Fruit fly (Drosophila melanogaster) whole organism, pupa: Measurements from ENCODE around the gene Uba4.
A peak's percentile ranks its signal among the peaks of the same experiment; 100 is the strongest.

Source experiments
- CG10348 ChIP-seq: fragments of 200-800 bp; sonication (Bioruptor generic); IDR thresholded peaks from 2 replicates; pipeline ENCODE4 v1.3.6; 2022; ENCODE audit warnings: missing biosample characterization, missing genetic modification characterization
- CG12605 ChIP-seq: fragments of 200-800 bp; sonication (Bioruptor generic); IDR thresholded peaks from 2 replicates; pipeline ENCODE4 v1.3.6; 2022; ENCODE audit warnings: missing biosample characterization, missing genetic modification characterization
- CG13204 ChIP-seq: fragments of 200-800 bp; sonication (Bioruptor generic); optimal IDR thresholded peaks from 2 replicates; lab custom pipeline; 2018; ENCODE audit warnings: missing biosample characterization, mild to moderate bottlenecking, missing genetic modification characterization, moderate library complexity
- CG14655 ChIP-seq: fragments of 200-800 bp; sonication (Bioruptor generic); optimal IDR thresholded peaks from 3 replicates; lab custom pipeline; 2017; ENCODE audit warnings: mild to moderate bottlenecking, missing biosample characterization, missing genetic modification reagents, missing genetic modification characterization
- CG15710 ChIP-seq: fragments of 200-800 bp; sonication (Bioruptor generic); optimal IDR thresholded peaks from 2 replicates; lab custom pipeline; 2018; ENCODE audit warnings: missing biosample characterization, mild to moderate bottlenecking, missing genetic modification characterization, moderate library complexity
- CG17806 ChIP-seq: fragments of 200-800 bp; sonication (Bioruptor generic); optimal IDR thresholded peaks from 2 replicates; lab custom pipeline; 2018; ENCODE audit warnings: missing biosample characterization, mild to moderate bottlenecking, missing genetic modification characterization, moderate library complexity
- CG32121 ChIP-seq: fragments of 200-800 bp; sonication (Bioruptor generic); IDR thresholded peaks from 2 replicates; pipeline ENCODE4 v1.3.6; 2022; ENCODE audit warnings: missing biosample characterization, missing genetic modification characterization
- CG34367 ChIP-seq: fragments of 200-800 bp; sonication (Bioruptor generic); optimal IDR thresholded peaks from 2 replicates; lab custom pipeline; 2018; ENCODE audit warnings: missing biosample characterization, mild to moderate bottlenecking, missing genetic modification characterization
- CG4496 ChIP-seq: fragments of 200-800 bp; sonication (Bioruptor generic); IDR thresholded peaks from 3 replicates; pipeline ENCODE4 v1.3.6; 2022; ENCODE audit warnings: missing biosample characterization, missing genetic modification characterization
- CG8159 ChIP-seq: fragments of 200-800 bp; sonication (Bioruptor generic); optimal IDR thresholded peaks from 3 replicates; lab custom pipeline; 2018; ENCODE audit warnings: missing biosample characterization, mild to moderate bottlenecking, missing genetic modification characterization, moderate library complexity
- CG8301 ChIP-seq: fragments of 200-800 bp; sonication (Bioruptor generic); optimal IDR thresholded peaks from 2 replicates; lab custom pipeline; 2018; ENCODE audit warnings: missing biosample characterization, mild to moderate bottlenecking, missing genetic modification characterization
- CG9948 ChIP-seq: fragments of 200-800 bp; sonication (Bioruptor generic); optimal IDR thresholded peaks from 2 replicates; lab custom pipeline; 2018; ENCODE audit warnings: missing biosample characterization, mild to moderate bottlenecking, missing genetic modification characterization, moderate library complexity
- D1 ChIP-seq: fragments of 200-800 bp; sonication (Bioruptor generic); optimal IDR thresholded peaks from 2 replicates; lab custom pipeline; 2018; ENCODE audit warnings: missing biosample characterization, mild to moderate bottlenecking, missing genetic modification characterization, moderate library complexity
- EcR ChIP-seq: fragments of 200-800 bp; sonication (Bioruptor generic); optimal IDR thresholded peaks from 3 replicates; lab custom pipeline; 2019; ENCODE audit warnings: missing biosample characterization, missing genetic modification characterization, mild to moderate bottlenecking, moderate library complexity, missing genetic modification reagents
- Ets98B ChIP-seq: fragments of 200-800 bp; sonication (Bioruptor generic); IDR thresholded peaks from 2 replicates; pipeline ENCODE4 v1.3.6; 2022; ENCODE audit warnings: missing biosample characterization, missing genetic modification characterization
- Pif1A ChIP-seq: fragments of 200-800 bp; sonication (Bioruptor generic); optimal IDR thresholded peaks from 3 replicates; lab custom pipeline; 2016; ENCODE audit warnings: missing biosample characterization, missing genetic modification characterization
- Pif1B ChIP-seq: fragments of 200-800 bp; sonication (Bioruptor generic); optimal IDR thresholded peaks from 3 replicates; lab custom pipeline; 2016; ENCODE audit warnings: missing biosample characterization, missing genetic modification characterization
- Snoo ChIP-seq: fragments of 200-800 bp; sonication (Bioruptor generic); optimal IDR thresholded peaks from 3 replicates; lab custom pipeline; 2017; ENCODE audit warnings: missing biosample characterization, mild to moderate bottlenecking, missing genetic modification characterization, inconsistent platforms
- fd96Ca ChIP-seq: fragments of 200-800 bp; sonication (Bioruptor generic); IDR thresholded peaks from 3 replicates; pipeline ENCODE4 v1.3.6; 2022; ENCODE audit warnings: missing biosample characterization, missing genetic modification characterization
- gl ChIP-seq: fragments of 200-800 bp; sonication (Bioruptor generic); optimal IDR thresholded peaks from 2 replicates; lab custom pipeline; 2018; ENCODE audit warnings: missing biosample characterization, mild to moderate bottlenecking, missing genetic modification characterization
- rn ChIP-seq: fragments of 200-800 bp; sonication (Bioruptor generic); IDR thresholded peaks from 2 replicates; pipeline ENCODE4 v1.3.6; 2022; ENCODE audit warnings: missing biosample characterization, missing genetic modification characterization

The Uba4 gene

DNA sequence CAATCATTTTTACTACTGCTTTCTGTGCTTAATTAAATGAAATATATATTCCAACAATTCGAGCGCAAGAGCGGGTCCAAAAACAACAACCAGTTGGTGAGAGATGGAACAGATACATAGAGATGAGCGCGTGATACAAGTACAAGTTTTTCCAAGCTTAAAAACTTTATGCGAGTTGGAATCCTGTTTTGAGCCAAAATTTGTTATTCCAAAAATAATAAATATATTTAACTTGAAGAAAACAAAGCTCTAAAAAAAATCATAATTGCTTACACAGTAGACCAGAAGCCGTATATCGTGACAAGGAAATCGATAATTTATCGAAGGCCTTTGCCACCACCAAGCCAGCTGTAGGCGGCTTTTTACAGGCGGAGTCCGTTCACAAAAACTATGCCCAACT lies 2.5 kb upstream of the Uba4 start, which contains the start of the genes CG13097 and PIG-U:
CG13097 (minus strand) TSS at position 121 of the 400 bp plus-strand sequence.
PIG-U (plus strand) TSS at position 349 of the 400 bp plus-strand sequence.
- TF ChIP-seq fd96Ca (GFP tag; lab: Robert Waterston, UW): peak; percentile 79; the same call in 2 of the 3 replicates
- peak; percentile 70; the same call in 1 of the 2 replicates for TF ChIP-seq CG32121
- no peak for TF ChIP-seq Pif1A (GFP tag; lab: Kevin White, UChicago)
- TF ChIP-seq CG9948 (tag; lab: Kevin White, UChicago): no peak
- no peak for TF ChIP-seq CG14655 (GFP tag; lab: Kevin White, UChicago)
- TF ChIP-seq CG8159 (tag; lab: Kevin White, UChicago): peak; percentile 72
- TF ChIP-seq Snoo: peak; percentile 73
- TF ChIP-seq CG17806 (tag; lab: Kevin White, UChicago): peak; percentile 61
- TF ChIP-seq Ets98B (GFP tag; lab: Robert Waterston, UW): peak; percentile 74
- TF ChIP-seq rn (GFP tag; lab: Robert Waterston, UW): peak; percentile 37; the same call in 1 of the 2 replicates

DNA sequence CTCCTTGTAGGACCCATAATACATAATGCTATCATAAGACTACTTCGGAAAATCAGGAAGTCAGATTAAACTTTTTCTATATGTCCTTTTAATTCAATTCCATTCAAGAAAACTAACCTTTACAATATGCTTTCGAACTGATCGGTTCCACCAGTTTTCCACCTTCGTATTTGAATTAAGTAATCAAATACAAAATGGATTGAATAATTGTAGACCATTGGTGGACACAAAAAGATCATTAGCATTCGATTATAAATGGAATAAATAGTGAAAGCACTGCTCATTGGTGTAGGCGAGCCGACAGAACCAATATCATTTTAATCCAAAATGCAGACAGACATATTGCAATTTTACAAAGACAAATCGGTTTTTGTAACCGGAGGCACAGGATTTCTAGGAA lies 2.2 kb downstream of the Uba4 start, which contains the start of gene Sgp:
Sgp (plus strand) TSS at position 301 of the 400 bp plus-strand sequence.
- TF ChIP-seq CG34367 (tag; lab: Kevin White, UChicago): no peak
- no peak for TF ChIP-seq fd96Ca (GFP tag; lab: Robert Waterston, UW)
- no peak for TF ChIP-seq Ets98B (GFP tag; lab: Robert Waterston, UW)
- no peak for TF ChIP-seq CG4496 (GFP tag; lab: Robert Waterston, UW)
- no peak for TF ChIP-seq CG32121
- TF ChIP-seq CG15710 (tag; lab: Kevin White, UChicago): no peak

DNA sequence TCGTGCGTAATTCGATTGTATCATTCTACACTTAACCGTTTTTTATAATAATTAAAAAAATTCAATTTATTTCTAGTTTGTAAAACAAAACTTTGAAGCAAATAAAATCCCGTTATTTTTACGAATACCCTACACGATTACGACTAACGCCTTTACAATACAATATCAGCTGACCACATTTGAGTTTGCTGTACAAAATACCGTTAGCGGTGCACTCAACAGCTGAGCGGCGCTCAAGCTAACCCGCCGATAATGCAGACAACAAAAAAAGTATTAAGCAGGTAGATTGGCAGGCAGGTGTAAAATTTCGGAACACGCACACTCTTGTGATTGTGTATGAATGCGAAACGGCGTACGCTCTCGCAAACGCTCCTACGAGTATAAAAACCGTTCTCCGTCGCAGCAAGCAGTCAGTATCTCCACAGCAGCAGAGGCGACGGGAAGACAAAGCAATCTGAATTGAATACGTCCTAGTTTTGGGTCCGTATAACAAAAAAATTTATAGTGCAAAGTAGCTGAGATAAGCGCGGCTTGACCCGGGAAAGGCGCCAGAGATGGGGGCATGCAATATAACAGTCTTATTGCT lies 4.6 kb downstream of the Uba4 start, which contains the start of gene Acer:
Acer (plus strand) TSS at position 210 of the 586 bp plus-strand sequence.
- TF ChIP-seq fd96Ca (GFP tag; lab: Robert Waterston, UW): no peak
- TF ChIP-seq CG17806 (tag; lab: Kevin White, UChicago): no peak
- TF ChIP-seq CG13204 (GFP tag; lab: Kevin White, UChicago): no peak
- TF ChIP-seq D1 (tag; lab: Kevin White, UChicago): no peak
- TF ChIP-seq CG14655 (GFP tag; lab: Kevin White, UChicago): no peak
- no peak for TF ChIP-seq gl (tag; lab: Kevin White, UChicago)
- TF ChIP-seq Pif1A (GFP tag; lab: Kevin White, UChicago): no peak
- no peak for TF ChIP-seq CG8159 (tag; lab: Kevin White, UChicago)
- no peak for TF ChIP-seq CG34367 (tag; lab: Kevin White, UChicago)
- TF ChIP-seq CG8301 (tag; lab: Kevin White, UChicago): no peak
- TF ChIP-seq CG9948 (tag; lab: Kevin White, UChicago): no peak
- TF ChIP-seq Pif1B: no peak
- TF ChIP-seq Snoo: no peak
- TF ChIP-seq CG15710 (tag; lab: Kevin White, UChicago): no peak
- no peak for TF ChIP-seq rn (GFP tag; lab: Robert Waterston, UW)
- TF ChIP-seq EcR (GFP tag; lab: Kevin White, UChicago): peak; percentile 1
- TF ChIP-seq CG10348 (GFP tag; lab: Robert Waterston, UW): no peak
- peak; percentile 32; the same call in 1 of the 2 replicates for TF ChIP-seq Ets98B (GFP tag; lab: Robert Waterston, UW)
- 0 out of 2 replicates have a peak, but pooled peaks have one; percentile 46 for TF ChIP-seq CG12605 (GFP tag; lab: Robert Waterston, UW)
- 0 out of 3 replicates have a peak, but pooled peaks have one; percentile 19 for TF ChIP-seq CG4496 (GFP tag; lab: Robert Waterston, UW)
- 0 out of 2 replicates have a peak, but pooled peaks have one; percentile 16 for TF ChIP-seq CG32121
- TF ChIP-seq, all 21 proteins: peak for 5

DNA sequence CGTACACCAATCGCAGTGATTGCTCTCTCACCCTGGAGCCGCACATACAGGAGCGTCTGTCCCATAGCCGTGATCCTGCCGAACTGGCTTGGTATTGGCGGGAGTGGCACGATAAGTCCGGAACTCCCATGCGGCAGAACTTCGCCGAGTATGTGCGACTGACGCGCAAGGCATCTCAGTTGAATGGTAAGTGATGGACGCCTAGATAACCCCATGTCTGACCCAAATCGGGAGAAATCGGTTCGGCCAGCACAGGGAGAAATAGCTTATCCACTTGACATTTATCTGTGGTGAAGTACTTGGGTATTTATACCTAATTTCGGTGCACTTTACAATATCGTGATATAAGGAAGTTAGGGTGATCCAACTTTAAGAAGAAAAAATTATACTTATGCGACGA lies 5.6 kb downstream of the Uba4 start:
- TF ChIP-seq Ets98B (GFP tag; lab: Robert Waterston, UW) (no peak), CG8301 (tag; lab: Kevin White, UChicago) (no peak), Snoo (no peak), EcR (GFP tag; lab: Kevin White, UChicago) (no peak), CG9948 (tag; lab: Kevin White, UChicago) (no peak), CG34367 (tag; lab: Kevin White, UChicago) (no peak), gl (tag; lab: Kevin White, UChicago) (no peak), CG32121 (no peak), fd96Ca (GFP tag; lab: Robert Waterston, UW) (no peak)

DNA sequence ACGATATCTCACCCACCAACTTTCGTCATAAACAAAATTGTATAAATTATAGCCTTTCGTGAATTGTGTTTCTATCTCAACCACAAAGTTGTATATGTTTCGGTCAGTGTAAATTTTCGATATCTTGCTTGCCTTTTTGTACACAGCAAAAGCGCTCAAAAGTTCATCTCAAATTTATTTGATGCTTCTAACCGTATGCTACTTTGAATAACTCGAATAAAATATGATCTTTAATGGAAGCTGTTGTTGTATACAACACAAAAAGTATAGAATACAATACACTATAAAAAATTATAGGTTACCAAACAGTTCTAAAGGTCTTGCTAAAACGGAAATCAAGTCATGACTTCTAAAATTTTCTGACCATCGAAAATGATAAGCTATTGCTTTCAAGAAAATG lies 7.8 kb downstream of the Uba4 start:
- TF ChIP-seq D1 (tag; lab: Kevin White, UChicago) (no peak), CG12605 (GFP tag; lab: Robert Waterston, UW) (no peak), gl (tag; lab: Kevin White, UChicago) (no peak), CG13204 (GFP tag; lab: Kevin White, UChicago) (no peak), CG4496 (GFP tag; lab: Robert Waterston, UW) (no peak), fd96Ca (GFP tag; lab: Robert Waterston, UW) (no peak)

- TF ChIP-seq CG17806 (tag; lab: Kevin White, UChicago) (peak; percentile 2), fd96Ca (GFP tag; lab: Robert Waterston, UW) (no peak)
Observed at dm6 chr2L:8528318-8528717, 11.1 kb downstream of the Uba4 start, which contains the start of the genes lmgA and lmgB. Gene lmgA, minus strand, starts transcription at chr2L:8528618. Gene lmgB, minus strand, starts transcription at chr2L:8528618.
